Worm (Caenorhabditis elegans): ENCODE measurements around the gene lsm-1.

ce11 chrII:11135773-11136172 lies 9.0 kb downstream of the lsm-1 start:
- TF ChIP-seq ets-7 (tag; optimal IDR thresholded peaks at IDR 0.05) (no peak), ama-1 (optimal IDR thresholded peaks at IDR 0.05) (no peak), tbx-37 (GFP tag; conservative IDR thresholded peaks at IDR 0.05) (no peak), hmg-4 (GFP tag; optimal IDR thresholded peaks at IDR 0.05) (no peak), F13C5.2 (tag; optimal IDR thresholded peaks at IDR 0.05) (no peak), scrt-1 (GFP tag; IDR thresholded peaks at IDR 0.05) (no peak), B0310.2 (tag; optimal IDR thresholded peaks at IDR 0.05) (no peak), ceh-13 (GFP tag; optimal IDR thresholded peaks at IDR 0.05) (no peak)

All from whole organism, early embryonic.